Worm (Caenorhabditis elegans) whole organism, midembryonic: ENCODE measurements around the gene B0361.9.

ENCODE experiments used
- flt-1 ChIP-seq: fragments of 200-800 bp; sonication (Bioruptor generic); IDR thresholded peaks from 2 replicates; pipeline ENCODE4 v1.3.6; 2022; ENCODE audit warnings: missing genetic modification characterization, missing compliant biosample characterization
- med-1 ChIP-seq: sonication (generic microtip); optimal IDR thresholded peaks from 2 replicates; lab custom pipeline; 2017; ENCODE audit warnings: missing genetic modification characterization, mild to moderate bottlenecking, missing compliant biosample characterization, antibody characterized with exemption, missing genetic modification reagents; ENCODE audit not compliant: insufficient read depth
- tab-1 ChIP-seq: fragments of 200-800 bp; sonication (Bioruptor generic); IDR thresholded peaks from 2 replicates; pipeline ENCODE4 v1.3.6; 2022; ENCODE audit warnings: missing genetic modification characterization, missing compliant biosample characterization
- ztf-29 ChIP-seq: fragments of 200-800 bp; sonication (Bioruptor generic); IDR thresholded peaks from 2 replicates; pipeline ENCODE4 v1.3.6; 2022; ENCODE audit warnings: missing genetic modification reagents, missing genetic modification characterization, missing compliant biosample characterization

ce11 chrIII:7258931-7259330, 40.5 kb downstream of the B0361.9 start, which contains the start of gene B0361.4:
- TF ChIP-seq med-1 (GFP tag; lab: Kevin White, UChicago) (no peak), tab-1 (GFP tag; lab: Robert Waterston, UW) (no peak), flt-1 (no peak), ztf-29 (GFP tag; lab: Robert Waterston, UW) (no peak)
